Worm (Caenorhabditis elegans): ENCODE results near the gene etc-1.
A peak's percentile ranks its signal among the peaks of the same experiment; 100 is the strongest.

The etc-1 gene

DNA sequence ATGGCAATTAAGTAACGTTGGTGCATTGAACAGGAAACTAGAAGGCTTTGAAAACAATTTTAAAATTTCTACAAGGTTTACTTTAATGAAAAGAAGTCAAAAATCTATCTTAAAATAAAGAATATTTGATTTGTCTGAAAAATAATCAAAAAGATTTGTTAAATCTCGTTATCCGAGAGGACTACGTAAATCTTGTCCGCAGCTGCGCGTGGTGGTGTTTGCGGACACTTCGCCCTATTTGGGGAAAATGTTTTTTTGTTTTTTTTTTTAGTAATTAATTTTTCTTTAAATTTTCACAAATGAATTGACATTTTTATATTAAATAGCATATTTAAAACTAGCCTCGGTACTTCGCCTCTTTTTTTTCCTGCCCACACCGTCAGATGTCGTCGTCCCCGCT is 19.3 kb downstream of the etc-1 start (continued):
- TF ChIP-seq lin-26 (GFP tag; IDR thresholded peaks at IDR 0.05) (no peak), ceh-58 (GFP tag; IDR thresholded peaks at IDR 0.05) (no peak), attf-5 (GFP tag; optimal IDR thresholded peaks at IDR 0.05) (no peak), efl-1 (GFP tag; optimal IDR thresholded peaks at IDR 0.05) (peak; percentile 6), B0035.1 (tag; optimal IDR thresholded peaks at IDR 0.05) (no peak), lsy-27 (tag; optimal IDR thresholded peaks at IDR 0.05; ENCODE audit: borderline replicate concordance, insufficient read depth) (no peak), F37B4.10 (GFP tag; IDR thresholded peaks at IDR 0.05) (no peak), dpl-1 (GFP tag; optimal IDR thresholded peaks at IDR 0.05) (peak; percentile 34), cebp-2 (GFP tag; IDR thresholded peaks at IDR 0.05) (no peak), hmg-20 (GFP tag; IDR thresholded peaks at IDR 0.05) (no peak), dox-1 (GFP tag; IDR thresholded peaks at IDR 0.05) (no peak), attf-6 (GFP tag; IDR thresholded peaks at IDR 0.05) (no peak), ceh-91 (GFP tag; IDR thresholded peaks at IDR 0.05) (no peak), F33H1.4 (GFP tag; IDR thresholded peaks at IDR 0.05) (peak; percentile 61), mcd-1 (GFP tag; IDR thresholded peaks at IDR 0.05) (no peak; the same call in 1 of the 2 replicates), lir-1 (GFP tag; conservative IDR thresholded peaks at IDR 0.05) (no peak), ceh-79 (tag; optimal IDR thresholded peaks at IDR 0.05) (no peak), unc-130 (GFP tag; optimal IDR thresholded peaks at IDR 0.05) (no peak), aptf-3 (GFP tag; IDR thresholded peaks at IDR 0.05) (no peak), lin-40 (tag; optimal IDR thresholded peaks at IDR 0.05) (no peak), bed-1 (GFP tag; IDR thresholded peaks at IDR 0.05) (no peak), fkh-3 (tag; optimal IDR thresholded peaks at IDR 0.05) (no peak), ztf-3 (GFP tag; optimal IDR thresholded peaks at IDR 0.05) (no peak), C17E4.6 (GFP tag; IDR thresholded peaks at IDR 0.05) (0 out of 2 replicates have a peak, but pooled peaks have one; percentile 36), Y53G8AR.9 (GFP tag; conservative IDR thresholded peaks at IDR 0.05) (no peak), K12H6.12 (tag; optimal IDR thresholded peaks at IDR 0.05) (no peak), attf-3 (GFP tag; conservative IDR thresholded peaks at IDR 0.05) (no peak), hrde-1 (tag; optimal IDR thresholded peaks at IDR 0.05; ENCODE audit: borderline replicate concordance) (no peak), lsl-1 (GFP tag; optimal IDR thresholded peaks at IDR 0.05) (peak; percentile 52), T26A5.8 (tag; optimal IDR thresholded peaks at IDR 0.05) (no peak), B0019.2 (GFP tag; conservative IDR thresholded peaks at IDR 0.05) (no peak)

DNA sequence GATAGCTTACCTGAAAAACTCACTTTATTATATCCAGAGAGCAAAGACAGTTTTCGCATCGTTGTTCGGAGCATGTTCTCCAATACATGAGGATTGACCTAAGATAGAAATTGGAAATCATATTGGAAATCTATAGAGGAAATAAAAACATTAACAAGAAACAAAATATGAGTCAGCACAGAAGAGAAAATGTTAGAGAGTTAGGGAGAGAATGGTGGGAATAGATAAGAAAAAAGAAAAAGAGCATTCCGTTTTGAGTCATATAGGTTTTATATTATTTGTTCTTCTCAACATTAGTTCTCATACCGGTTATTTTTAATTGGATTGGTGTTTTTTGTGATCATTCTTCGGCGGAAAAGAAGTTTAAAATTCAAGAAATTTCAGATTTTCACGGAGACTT is 20.2 kb downstream of the etc-1 start, which contains the start of gene hgap-2:
Gene hgap-2, minus strand, starts transcription at position 101 of the 400 bp plus-strand sequence.
- no peak for TF ChIP-seq K11D2.4 (GFP tag; IDR thresholded peaks at IDR 0.05)
- TF ChIP-seq rcor-1 (GFP tag; IDR thresholded peaks at IDR 0.05), result no peak
- no peak for TF ChIP-seq aptf-2 (GFP tag; conservative IDR thresholded peaks at IDR 0.05)
- no peak for TF ChIP-seq ztf-26 (tag; optimal IDR thresholded peaks at IDR 0.05)
- no peak for TF ChIP-seq somi-1 (GFP tag; optimal IDR thresholded peaks at IDR 0.05)
- no peak for TF ChIP-seq athp-1 (tag; optimal IDR thresholded peaks at IDR 0.05)
- TF ChIP-seq lin-54 (GFP tag; optimal IDR thresholded peaks at IDR 0.05), result no peak
- no peak for TF ChIP-seq egl-18 (GFP tag; IDR thresholded peaks at IDR 0.05)
- no peak for TF ChIP-seq rpc-1 (optimal IDR thresholded peaks at IDR 0.05)
- no peak for TF ChIP-seq rpc-1 (tag; optimal IDR thresholded peaks at IDR 0.05)
- TF ChIP-seq dpff-1 (tag; optimal IDR thresholded peaks at IDR 0.05), result no peak
- no peak for TF ChIP-seq madf-3 (GFP tag; IDR thresholded peaks at IDR 0.05)
- no peak for TF ChIP-seq snpc-1.1 (tag; optimal IDR thresholded peaks at IDR 0.05; ENCODE audit: insufficient read depth)
- no peak for TF ChIP-seq madf-10 (tag; optimal IDR thresholded peaks at IDR 0.05)
- TF ChIP-seq ama-1 (optimal IDR thresholded peaks at IDR 0.05), result no peak
- TF ChIP-seq ama-1 (GFP tag; optimal IDR thresholded peaks at IDR 0.05), result no peak
- TF ChIP-seq tlf-1 (GFP tag; optimal IDR thresholded peaks at IDR 0.05), result no peak
- TF ChIP-seq attf-3 (GFP tag; conservative IDR thresholded peaks at IDR 0.05), result no peak
